Worm (Caenorhabditis elegans) whole organism, L4 larva: Measurements from ENCODE around the gene deg-3.

ENCODE experiments used
- F49E8.2 ChIP-seq: sonication (generic microtip); optimal IDR thresholded peaks from 2 replicates; lab custom pipeline; 2016; ENCODE audit warnings: missing compliant biosample characterization, mild to moderate bottlenecking, missing genetic modification characterization, borderline replicate concordance
- aly-2 ChIP-seq: sonication (generic microtip); optimal IDR thresholded peaks from 2 replicates; lab custom pipeline; 2018; ENCODE audit warnings: missing biosample characterization, missing genetic modification characterization
- ama-1 ChIP-seq: fragments of 150-350 bp; optimal IDR thresholded peaks from 2 replicates; lab custom pipeline; 2014; ENCODE audit warnings: inconsistent platforms, mixed read lengths
- daf-12 ChIP-seq: fragments of 150-350 bp; optimal IDR thresholded peaks from 2 replicates; lab custom pipeline; 2014; ENCODE audit warnings: missing biosample characterization, missing genetic modification reagents, missing genetic modification characterization
- dpl-1 ChIP-seq: fragments of 150-350 bp; optimal IDR thresholded peaks from 2 replicates; lab custom pipeline; 2014; ENCODE audit warnings: missing biosample characterization, missing genetic modification reagents, missing genetic modification characterization
- fkh-10 ChIP-seq: fragments of 150-350 bp; optimal IDR thresholded peaks from 2 replicates; lab custom pipeline; 2014; ENCODE audit warnings: missing biosample characterization, missing genetic modification reagents, missing genetic modification characterization
- lin-13 ChIP-seq: fragments of 150-350 bp; optimal IDR thresholded peaks from 2 replicates; lab custom pipeline; 2014; ENCODE audit warnings: missing biosample characterization, missing genetic modification reagents, missing genetic modification characterization
- lir-3 ChIP-seq: sonication (generic microtip); optimal IDR thresholded peaks from 2 replicates; lab custom pipeline; 2016; ENCODE audit warnings: mild to moderate bottlenecking, missing genetic modification characterization, missing compliant biosample characterization
- nhr-102 ChIP-seq: sonication (generic microtip); optimal IDR thresholded peaks from 2 replicates; lab custom pipeline; 2016; ENCODE audit warnings: mild to moderate bottlenecking, missing genetic modification characterization, moderate library complexity, missing compliant biosample characterization
- nhr-25 ChIP-seq: sonication (generic microtip); optimal IDR thresholded peaks from 2 replicates; lab custom pipeline; 2017; ENCODE audit warnings: missing genetic modification characterization, mild to moderate bottlenecking, missing compliant biosample characterization, antibody characterized with exemption, moderate library complexity, borderline replicate concordance; ENCODE audit not compliant: insufficient read depth
- nhr-28 ChIP-seq: fragments of 150-350 bp; optimal IDR thresholded peaks from 2 replicates; lab custom pipeline; 2014; ENCODE audit warnings: missing biosample characterization, missing genetic modification characterization
- pha-4 ChIP-seq, 2 experiments: fragments of 150-350 bp in 1 of 2; fragments of 200-800 bp in 1 of 2; sonication (Bioruptor generic) in 1 of 2; IDR thresholded peaks in 1 of 2; optimal IDR thresholded peaks in 1 of 2; 2 replicates each; pipeline versions ENCODE4 v1.3.6 to Lab custom; 2014 to 2022; ENCODE audit warnings: missing genetic modification characterization in 2 of 2, missing genetic modification reagents in 2 of 2, missing biosample characterization in 1 of 2, missing compliant biosample characterization in 1 of 2
- unc-62 ChIP-seq, 3 experiments: fragments of 150-350 bp in 1 of 3; sonication (generic microtip); optimal IDR thresholded peaks in 2 of 3; peaks in 1 of 3; 1 replicate in 1 of 3; 2 replicates in 2 of 3; lab custom pipeline; 2014 to 2017; ENCODE audit warnings: missing biosample characterization in 3 of 3, missing genetic modification characterization in 3 of 3, missing genetic modification reagents in 3 of 3, missing genotype in 1 of 3

DNA sequence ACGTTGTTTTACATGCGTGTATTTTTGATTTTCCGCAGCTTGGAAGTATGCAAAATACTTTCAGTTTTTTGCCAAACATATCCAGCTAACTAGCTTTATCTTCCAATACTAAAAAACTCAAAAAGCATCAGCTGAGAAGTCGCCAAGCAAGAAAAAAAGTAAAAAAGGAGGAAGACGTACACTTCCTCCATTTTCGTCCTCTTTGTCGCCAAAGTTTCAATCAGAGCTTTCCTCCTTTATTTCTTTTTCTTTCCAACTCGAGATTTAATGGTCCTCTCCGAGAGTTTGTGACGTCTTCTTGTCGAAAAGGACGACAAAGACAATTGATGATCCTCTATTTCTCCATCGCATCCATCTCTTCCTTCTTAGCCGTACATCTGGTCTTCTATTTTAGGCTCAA is 34.4 kb downstream of the deg-3 start:
- no peak for TF ChIP-seq F49E8.2 (tag; lab: Kevin White, UChicago)
- TF ChIP-seq nhr-25 (tag; lab: Kevin White, UChicago): no peak
- no peak for TF ChIP-seq lin-13 (GFP tag; lab: Kevin White, UChicago)
- TF ChIP-seq unc-62 (GFP tag; optimal IDR thresholded peaks at IDR 0.05 in 1 of 2; lab: Kevin White, UChicago): peak in 1 of 2 experiments; percentile 68
- no peak for TF ChIP-seq unc-62 (tag; optimal IDR thresholded peaks at IDR 0.05; lab: Kevin White, UChicago)
- TF ChIP-seq dpl-1 (GFP tag; lab: Kevin White, UChicago): no peak
- TF ChIP-seq fkh-10: peak; percentile 38
- no peak for TF ChIP-seq lir-3 (tag; lab: Kevin White, UChicago)
- no peak for TF ChIP-seq daf-12 (tag; lab: Kevin White, UChicago)
- TF ChIP-seq ama-1 (lab: Kevin White, UChicago): no peak
- TF ChIP-seq pha-4 (GFP tag; IDR thresholded peaks at IDR 0.05; lab: Robert Waterston, UW): no peak
- TF ChIP-seq pha-4 (tag; optimal IDR thresholded peaks at IDR 0.05; lab: Kevin White, UChicago): no peak
- TF ChIP-seq aly-2 (tag; lab: Kevin White, UChicago): no peak
- no peak for TF ChIP-seq nhr-28 (tag; lab: Kevin White, UChicago)
- TF ChIP-seq nhr-102: no peak
